Worm (Caenorhabditis elegans): Measurements from ENCODE around the gene T23F2.5.

DNA sequence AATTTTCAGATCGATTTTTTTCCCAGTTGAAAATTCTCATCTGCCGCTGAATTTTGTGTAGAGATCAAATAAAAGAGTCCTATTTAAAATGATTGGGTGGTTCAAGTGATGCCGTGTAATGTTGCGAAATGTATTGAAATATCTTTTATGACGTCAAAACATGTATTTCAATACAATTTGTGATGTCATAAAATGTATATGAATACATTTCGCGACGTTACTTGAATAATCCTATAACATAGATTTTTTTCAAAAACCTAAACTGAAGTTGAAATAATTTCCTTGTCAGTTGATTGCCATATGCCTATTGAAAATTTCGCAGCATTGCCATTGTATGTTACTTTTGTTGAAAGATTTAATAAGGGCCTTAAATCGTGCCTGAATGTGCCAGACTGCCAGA is 27.4 kb downstream of the T23F2.5 start, which contains the start of gene F55D1.1:
- TF ChIP-seq aly-1 (tag; optimal IDR thresholded peaks at IDR 0.05) (no peak), flt-1 (GFP tag; IDR thresholded peaks at IDR 0.05) (no peak), ceh-36 (tag; optimal IDR thresholded peaks at IDR 0.05) (no peak), ama-1 (optimal IDR thresholded peaks at IDR 0.05) (no peak), tra-4 (tag; optimal IDR thresholded peaks at IDR 0.05) (no peak), pes-1 (GFP tag; IDR thresholded peaks at IDR 0.05) (no peak), hnd-1 (tag; optimal IDR thresholded peaks at IDR 0.05) (no peak), hmg-4 (GFP tag; optimal IDR thresholded peaks at IDR 0.05) (no peak), sea-1 (GFP tag; conservative IDR thresholded peaks at IDR 0.05) (no peak), tbx-11 (GFP tag; IDR thresholded peaks at IDR 0.05) (no peak), F13C5.2 (tag; optimal IDR thresholded peaks at IDR 0.05) (no peak), ceh-13 (GFP tag; optimal IDR thresholded peaks at IDR 0.05) (no peak)
